Fruit fly (Drosophila melanogaster) whole organism, pupa: ENCODE data around the gene CG14043.

Experiments used
- CG10348 ChIP-seq: fragments of 200-800 bp; sonication (Bioruptor generic); IDR thresholded peaks from 2 replicates; pipeline ENCODE4 v1.3.6; 2022; ENCODE audit warnings: missing biosample characterization, missing genetic modification characterization
- CG12605 ChIP-seq: fragments of 200-800 bp; sonication (Bioruptor generic); IDR thresholded peaks from 2 replicates; pipeline ENCODE4 v1.3.6; 2022; ENCODE audit warnings: missing biosample characterization, missing genetic modification characterization
- CG13204 ChIP-seq: fragments of 200-800 bp; sonication (Bioruptor generic); optimal IDR thresholded peaks from 2 replicates; lab custom pipeline; 2018; ENCODE audit warnings: missing biosample characterization, mild to moderate bottlenecking, missing genetic modification characterization, moderate library complexity
- CG14655 ChIP-seq: fragments of 200-800 bp; sonication (Bioruptor generic); optimal IDR thresholded peaks from 3 replicates; lab custom pipeline; 2017; ENCODE audit warnings: mild to moderate bottlenecking, missing biosample characterization, missing genetic modification reagents, missing genetic modification characterization
- CG15710 ChIP-seq: fragments of 200-800 bp; sonication (Bioruptor generic); optimal IDR thresholded peaks from 2 replicates; lab custom pipeline; 2018; ENCODE audit warnings: missing biosample characterization, mild to moderate bottlenecking, missing genetic modification characterization, moderate library complexity
- CG17806 ChIP-seq: fragments of 200-800 bp; sonication (Bioruptor generic); optimal IDR thresholded peaks from 2 replicates; lab custom pipeline; 2018; ENCODE audit warnings: missing biosample characterization, mild to moderate bottlenecking, missing genetic modification characterization, moderate library complexity
- CG32121 ChIP-seq: fragments of 200-800 bp; sonication (Bioruptor generic); IDR thresholded peaks from 2 replicates; pipeline ENCODE4 v1.3.6; 2022; ENCODE audit warnings: missing biosample characterization, missing genetic modification characterization
- CG34367 ChIP-seq: fragments of 200-800 bp; sonication (Bioruptor generic); optimal IDR thresholded peaks from 2 replicates; lab custom pipeline; 2018; ENCODE audit warnings: missing biosample characterization, mild to moderate bottlenecking, missing genetic modification characterization
- CG4496 ChIP-seq: fragments of 200-800 bp; sonication (Bioruptor generic); IDR thresholded peaks from 3 replicates; pipeline ENCODE4 v1.3.6; 2022; ENCODE audit warnings: missing biosample characterization, missing genetic modification characterization
- CG8159 ChIP-seq: fragments of 200-800 bp; sonication (Bioruptor generic); optimal IDR thresholded peaks from 3 replicates; lab custom pipeline; 2018; ENCODE audit warnings: missing biosample characterization, mild to moderate bottlenecking, missing genetic modification characterization, moderate library complexity
- CG8301 ChIP-seq: fragments of 200-800 bp; sonication (Bioruptor generic); optimal IDR thresholded peaks from 2 replicates; lab custom pipeline; 2018; ENCODE audit warnings: missing biosample characterization, mild to moderate bottlenecking, missing genetic modification characterization
- CG9948 ChIP-seq: fragments of 200-800 bp; sonication (Bioruptor generic); optimal IDR thresholded peaks from 2 replicates; lab custom pipeline; 2018; ENCODE audit warnings: missing biosample characterization, mild to moderate bottlenecking, missing genetic modification characterization, moderate library complexity
- D1 ChIP-seq: fragments of 200-800 bp; sonication (Bioruptor generic); optimal IDR thresholded peaks from 2 replicates; lab custom pipeline; 2018; ENCODE audit warnings: missing biosample characterization, mild to moderate bottlenecking, missing genetic modification characterization, moderate library complexity
- EcR ChIP-seq: fragments of 200-800 bp; sonication (Bioruptor generic); optimal IDR thresholded peaks from 3 replicates; lab custom pipeline; 2019; ENCODE audit warnings: missing biosample characterization, missing genetic modification characterization, mild to moderate bottlenecking, moderate library complexity, missing genetic modification reagents
- Ets98B ChIP-seq: fragments of 200-800 bp; sonication (Bioruptor generic); IDR thresholded peaks from 2 replicates; pipeline ENCODE4 v1.3.6; 2022; ENCODE audit warnings: missing biosample characterization, missing genetic modification characterization
- Pif1A ChIP-seq: fragments of 200-800 bp; sonication (Bioruptor generic); optimal IDR thresholded peaks from 3 replicates; lab custom pipeline; 2016; ENCODE audit warnings: missing biosample characterization, missing genetic modification characterization
- Pif1B ChIP-seq: fragments of 200-800 bp; sonication (Bioruptor generic); optimal IDR thresholded peaks from 3 replicates; lab custom pipeline; 2016; ENCODE audit warnings: missing biosample characterization, missing genetic modification characterization
- Snoo ChIP-seq: fragments of 200-800 bp; sonication (Bioruptor generic); optimal IDR thresholded peaks from 3 replicates; lab custom pipeline; 2017; ENCODE audit warnings: missing biosample characterization, mild to moderate bottlenecking, missing genetic modification characterization, inconsistent platforms
- fd96Ca ChIP-seq: fragments of 200-800 bp; sonication (Bioruptor generic); IDR thresholded peaks from 3 replicates; pipeline ENCODE4 v1.3.6; 2022; ENCODE audit warnings: missing biosample characterization, missing genetic modification characterization
- gl ChIP-seq: fragments of 200-800 bp; sonication (Bioruptor generic); optimal IDR thresholded peaks from 2 replicates; lab custom pipeline; 2018; ENCODE audit warnings: missing biosample characterization, mild to moderate bottlenecking, missing genetic modification characterization
- rn ChIP-seq: fragments of 200-800 bp; sonication (Bioruptor generic); IDR thresholded peaks from 2 replicates; pipeline ENCODE4 v1.3.6; 2022; ENCODE audit warnings: missing biosample characterization, missing genetic modification characterization

The CG14043 gene

DNA sequence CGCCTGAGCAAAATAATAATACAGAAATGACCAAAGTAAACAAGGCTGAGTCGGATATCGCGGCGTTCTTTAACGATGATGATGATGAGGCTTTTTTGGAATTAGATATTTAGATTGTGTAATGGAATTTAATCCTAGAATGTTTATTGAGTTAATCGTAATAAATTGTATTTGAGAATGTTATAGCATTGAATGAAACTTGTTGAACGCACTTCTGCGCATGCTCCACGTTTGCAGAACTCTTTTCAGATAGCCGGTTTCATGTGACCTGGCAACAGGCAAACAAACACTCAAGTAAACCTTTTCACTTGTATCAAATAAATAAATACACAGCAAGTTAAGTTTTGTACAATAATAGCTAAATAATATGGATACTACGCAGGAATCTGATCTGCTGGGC, 13.4 kb upstream of the CG14043 start, which contains the start of gene CG34124:
TSS of gene CG34124 (plus strand) at position 301 of the 400 bp plus-strand sequence.
- TF ChIP-seq CG12605, result no peak

DNA sequence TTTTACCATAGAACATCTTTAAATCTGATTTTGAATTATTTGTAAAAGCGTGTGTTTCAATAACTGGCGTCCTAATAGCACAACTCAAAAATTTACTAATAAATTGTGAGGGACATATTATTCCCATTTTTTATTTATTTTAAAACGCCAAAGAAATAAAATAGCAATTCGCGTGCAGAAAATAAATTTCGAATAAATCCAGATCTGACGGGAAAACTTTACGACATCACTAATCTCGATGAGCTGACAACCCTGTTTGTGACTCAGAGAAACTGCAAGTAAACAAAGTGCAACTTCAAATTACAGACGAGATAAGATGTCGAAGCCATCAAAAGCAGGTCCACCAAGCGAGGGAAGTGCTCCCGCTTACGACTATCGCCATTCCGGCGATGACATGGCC, 6.1 kb upstream of the CG14043 start, which contains the start of gene CG34125:
TSS of gene CG34125 (plus strand) at position 254 of the 400 bp plus-strand sequence.
- no peak for TF ChIP-seq CG8301 (tag; lab: Kevin White, UChicago)
- TF ChIP-seq CG12605, result no peak
- TF ChIP-seq CG4496, result no peak
- TF ChIP-seq CG13204, result no peak
- no peak for TF ChIP-seq Ets98B (GFP tag; lab: Robert Waterston, UW)
- TF ChIP-seq CG17806 (tag; lab: Kevin White, UChicago), result no peak
- TF ChIP-seq D1 (tag; lab: Kevin White, UChicago), result no peak
- no peak for TF ChIP-seq fd96Ca (GFP tag; lab: Robert Waterston, UW)
- TF ChIP-seq rn (GFP tag; lab: Robert Waterston, UW), result no peak
- TF ChIP-seq EcR (GFP tag; lab: Kevin White, UChicago), result no peak
- no peak for TF ChIP-seq CG32121 (GFP tag; lab: Robert Waterston, UW)
- TF ChIP-seq CG34367 (tag; lab: Kevin White, UChicago), result no peak
- no peak for TF ChIP-seq CG14655 (GFP tag; lab: Kevin White, UChicago)

DNA sequence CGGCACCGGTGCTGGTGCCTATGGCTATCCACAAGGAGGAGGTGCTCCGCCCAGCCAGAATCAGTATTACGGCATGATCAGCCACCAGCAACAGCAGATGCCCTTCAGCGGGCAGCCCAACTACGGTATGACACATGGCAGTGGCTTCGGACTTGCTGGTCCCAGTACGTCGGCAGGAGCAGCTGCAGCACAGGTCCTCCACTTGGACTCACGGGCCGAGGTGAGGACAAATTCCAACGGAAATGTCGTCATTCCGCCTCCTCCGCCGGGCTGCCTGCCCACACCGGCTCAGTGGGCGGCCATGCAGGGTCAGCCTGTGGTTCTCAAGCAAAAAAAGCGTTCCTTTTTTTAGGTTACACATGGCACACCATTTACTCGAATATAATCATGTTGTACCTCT, 5.6 kb upstream of the CG14043 start:
- no peak for TF ChIP-seq EcR (GFP tag; lab: Kevin White, UChicago)
- TF ChIP-seq D1 (tag; lab: Kevin White, UChicago), result no peak
- TF ChIP-seq CG4496, result no peak
- no peak for TF ChIP-seq CG15710

- no peak for TF ChIP-seq CG13204
- TF ChIP-seq CG8301 (tag; lab: Kevin White, UChicago), result no peak
Measured at dm6 chr2L:4967511-4967910, 4.0 kb upstream of the CG14043 start, which contains the start of gene eIF3i. Gene eIF3i (minus strand): TSS chr2L:4967775.

dm6 chr2L:4968767-4969166, 2.7 kb upstream of the CG14043 start, which contains the start of the genes Scox and Polr1C:
Gene Scox (minus strand): TSS chr2L:4968935.
Gene Polr1C (plus strand): TSS chr2L:4969004.
- no peak for TF ChIP-seq CG4496
- TF ChIP-seq, all 21 proteins: peak for 0

DNA sequence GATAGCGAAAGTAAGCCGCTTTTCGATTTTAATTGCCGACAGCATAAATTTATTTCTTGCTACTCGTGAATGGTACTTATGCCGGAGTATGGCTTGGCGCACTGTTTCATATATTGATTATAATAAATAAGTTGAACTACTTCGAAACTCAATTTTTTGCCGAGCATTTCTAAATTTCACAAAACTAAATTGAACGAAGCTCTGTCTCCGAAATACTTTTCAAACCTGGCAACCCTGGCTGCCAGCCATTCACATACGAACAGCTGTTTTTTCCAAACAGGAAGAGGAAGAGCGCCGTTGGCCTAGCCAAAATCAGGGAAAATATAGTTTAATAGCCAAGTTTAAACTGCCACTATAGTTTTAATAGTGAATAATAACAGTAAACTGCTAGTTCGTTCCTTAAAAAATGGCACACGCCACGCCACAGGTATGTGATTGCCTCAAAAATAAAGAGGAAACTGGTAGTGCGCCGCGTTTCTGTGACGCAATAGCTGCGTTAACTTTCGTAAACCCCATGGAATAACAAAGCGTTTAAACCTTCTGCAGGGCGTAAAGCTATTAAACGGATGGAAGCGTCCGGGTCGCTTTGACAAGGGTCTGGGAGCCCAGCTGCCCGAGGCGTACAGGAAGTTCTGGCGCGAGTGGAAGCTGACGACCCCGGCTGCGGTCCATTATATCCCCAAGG, 2.4 kb downstream of the CG14043 start, which contains the start of gene mRpL28:
TSS of gene mRpL28 (plus strand) at position 246 of the 685 bp plus-strand sequence.
- TF ChIP-seq fd96Ca (GFP tag; lab: Robert Waterston, UW), result peak; percentile 18; the same call in 1 of the 3 replicates
- 0 out of 3 replicates have a peak, but pooled peaks have one; percentile 24 for TF ChIP-seq CG4496
- peak; percentile 70 for TF ChIP-seq EcR (GFP tag; lab: Kevin White, UChicago)
- no peak for TF ChIP-seq CG13204
- TF ChIP-seq CG14655 (GFP tag; lab: Kevin White, UChicago), result no peak
- TF ChIP-seq CG12605, result no peak

DNA sequence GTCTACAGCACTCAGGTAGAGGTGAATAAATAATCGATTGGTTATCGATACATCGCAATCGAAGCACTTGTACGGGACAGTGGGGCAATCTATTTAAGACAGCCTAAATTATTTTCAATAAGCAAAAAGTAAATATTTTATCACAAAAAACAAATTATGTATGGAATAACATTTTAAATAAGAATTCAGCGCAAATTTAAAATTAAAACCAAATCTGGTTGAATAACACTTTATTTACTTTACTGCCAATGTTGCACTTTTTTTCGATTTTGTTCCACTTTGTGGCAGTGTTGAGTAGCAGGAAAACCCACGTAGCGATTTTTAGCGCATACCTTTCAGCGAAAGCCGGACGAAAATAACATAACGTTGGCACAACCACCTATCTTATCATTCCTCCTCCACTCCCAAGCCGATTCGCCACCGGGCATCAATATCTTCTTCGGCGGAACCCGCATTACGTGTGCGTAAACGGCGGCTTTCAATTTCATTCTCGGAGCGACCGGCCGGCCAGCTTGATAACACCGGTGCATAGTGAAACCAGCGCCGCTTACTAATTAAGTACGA, 5.6 kb downstream of the CG14043 start, which contains the start of the genes Gmd and CG3792:
TSS of gene Gmd (minus strand) at position 36 of the 564 bp plus-strand sequence.
TSS of gene CG3792 (plus strand) at position 325 of the 564 bp plus-strand sequence.
- TF ChIP-seq rn (GFP tag; lab: Robert Waterston, UW), result peak; percentile 87
- TF ChIP-seq fd96Ca (GFP tag; lab: Robert Waterston, UW), result peak; percentile 84
- no peak for TF ChIP-seq D1 (tag; lab: Kevin White, UChicago)
- peak; percentile 89 for TF ChIP-seq Snoo
- TF ChIP-seq CG32121 (GFP tag; lab: Robert Waterston, UW), result peak; percentile 95
- TF ChIP-seq CG9948 (tag; lab: Kevin White, UChicago), result peak; percentile 89
- peak; percentile 85 for TF ChIP-seq CG34367 (tag; lab: Kevin White, UChicago)
- TF ChIP-seq CG14655 (GFP tag; lab: Kevin White, UChicago), result no peak
- no peak for TF ChIP-seq Pif1B (GFP tag; lab: Kevin White, UChicago)
- no peak for TF ChIP-seq Pif1A (GFP tag; lab: Kevin White, UChicago)
- peak; percentile 92 for TF ChIP-seq CG8301 (tag; lab: Kevin White, UChicago)
- peak; percentile 6 for TF ChIP-seq EcR (GFP tag; lab: Kevin White, UChicago)
- TF ChIP-seq CG12605, result peak; percentile 89
- TF ChIP-seq CG15710, result peak; percentile 87
- TF ChIP-seq gl (tag; lab: Kevin White, UChicago), result peak; percentile 81
- peak; percentile 95 for TF ChIP-seq CG8159 (tag; lab: Kevin White, UChicago)
- TF ChIP-seq Ets98B (GFP tag; lab: Robert Waterston, UW), result peak; percentile 94
- peak; percentile 91 for TF ChIP-seq CG17806 (tag; lab: Kevin White, UChicago)
- TF ChIP-seq CG4496, result peak; percentile 97
- TF ChIP-seq CG13204, result no peak
- TF ChIP-seq CG10348 (GFP tag; lab: Robert Waterston, UW), result peak; percentile 87
